Worm (Caenorhabditis elegans) whole organism, L4/young adult: ENCODE data around the gene pinn-1.

ENCODE experiments used
- W03F9.2 ChIP-seq: fragments of 150-350 bp; optimal IDR thresholded peaks from 2 replicates; lab custom pipeline; 2014; ENCODE audit warnings: missing biosample characterization, missing genetic modification characterization
- dao-5 ChIP-seq: sonication (generic microtip); optimal IDR thresholded peaks from 2 replicates; lab custom pipeline; 2016; ENCODE audit warnings: missing genotype, missing genetic modification characterization, moderate library complexity, missing compliant biosample characterization
- him-1 ChIP-seq: sonication (generic microtip); optimal IDR thresholded peaks from 2 replicates; lab custom pipeline; 2016; ENCODE audit warnings: missing genotype, missing genetic modification reagents, missing genetic modification characterization, missing compliant biosample characterization

pinn-1 gene

DNA sequence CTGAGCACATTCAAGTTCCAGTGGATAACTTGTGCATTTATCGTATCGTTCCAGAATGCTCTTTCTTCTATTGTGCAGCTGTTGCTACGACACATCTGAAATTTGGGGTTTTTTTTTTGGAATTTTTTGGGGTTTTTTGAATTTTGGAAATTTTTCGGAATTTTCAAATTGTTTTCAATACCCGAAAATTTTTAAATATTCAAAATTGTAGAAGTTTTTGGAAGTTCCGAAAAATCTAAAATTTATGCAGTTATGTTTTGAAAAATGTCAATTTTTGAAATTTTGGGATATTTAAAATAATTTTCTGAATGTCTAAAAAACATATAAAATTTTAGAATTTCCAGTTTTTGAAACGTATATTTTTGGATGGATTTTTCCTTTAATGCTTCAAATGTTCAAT lies 17.0 kb downstream of the pinn-1 start, which contains the start of gene Y110A2AL.10:
Gene Y110A2AL.10 (minus strand): TSS at position 101 of the 400 bp plus-strand sequence.
- TF ChIP-seq dao-5 (tag; lab: Kevin White, UChicago) (no peak), him-1 (tag; lab: Kevin White, UChicago) (no peak), W03F9.2 (tag; lab: Kevin White, UChicago) (no peak)

DNA sequence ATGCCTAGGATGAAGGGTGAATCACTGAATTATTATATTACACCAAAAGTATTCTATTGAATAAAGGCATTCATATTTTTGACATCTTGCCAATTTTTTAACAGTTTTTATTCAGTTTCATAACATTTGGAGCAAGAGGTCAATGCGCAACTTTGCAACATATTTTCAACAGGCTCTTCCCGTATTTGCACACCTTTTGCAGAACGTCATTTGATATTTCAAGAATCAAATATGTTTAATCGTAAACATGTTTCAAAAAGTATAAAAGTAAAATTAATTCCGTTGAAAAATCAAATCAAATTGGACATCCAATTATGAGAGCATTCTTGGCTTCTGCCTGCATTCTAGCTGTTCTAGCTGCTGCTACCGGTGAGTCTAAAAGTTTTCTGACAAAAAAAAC lies 21.1 kb downstream of the pinn-1 start, which contains the start of gene Y110A2AL.2:
Gene Y110A2AL.2 (plus strand): TSS at position 301 of the 400 bp plus-strand sequence.
- TF ChIP-seq him-1 (tag; lab: Kevin White, UChicago) (no peak), dao-5 (tag; lab: Kevin White, UChicago) (no peak), W03F9.2 (tag; lab: Kevin White, UChicago) (no peak)

DNA sequence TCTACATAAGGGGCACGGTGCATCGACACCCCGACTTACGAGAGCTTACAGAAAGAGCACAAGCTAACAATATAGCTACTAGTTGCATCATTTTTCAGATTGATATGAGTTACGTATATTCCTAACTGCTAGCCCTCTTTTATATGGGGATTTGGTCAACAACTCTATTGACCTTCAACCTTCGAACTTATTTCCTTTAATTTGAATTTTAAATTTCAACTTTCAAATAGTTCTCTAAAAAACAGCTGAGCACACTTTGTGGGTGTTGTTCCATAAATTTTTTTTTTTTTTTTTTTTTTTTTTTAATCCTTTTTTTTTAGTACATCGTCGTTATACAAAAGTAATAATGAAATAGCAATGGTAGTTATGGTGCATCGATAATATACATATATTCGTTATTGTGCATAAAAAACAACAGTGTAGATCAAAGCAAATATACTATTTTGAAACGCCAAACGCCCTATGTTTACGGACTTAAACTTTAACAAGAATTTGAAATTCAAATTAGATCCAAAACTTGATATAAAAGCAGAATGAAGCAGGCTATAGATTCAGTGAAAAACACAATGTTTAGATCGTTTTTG lies 22.2 kb downstream of the pinn-1 start, which contains the start of the genes Y110A2AL.9 and Y110A2AL.3:
Gene Y110A2AL.9 (minus strand): TSS at position 101 of the 584 bp plus-strand sequence.
Gene Y110A2AL.3 (plus strand): TSS at position 534 of the 584 bp plus-strand sequence.
- no peak for TF ChIP-seq W03F9.2 (tag; lab: Kevin White, UChicago)
- TF ChIP-seq him-1 (tag; lab: Kevin White, UChicago): no peak
- TF ChIP-seq dao-5 (tag; lab: Kevin White, UChicago): no peak

DNA sequence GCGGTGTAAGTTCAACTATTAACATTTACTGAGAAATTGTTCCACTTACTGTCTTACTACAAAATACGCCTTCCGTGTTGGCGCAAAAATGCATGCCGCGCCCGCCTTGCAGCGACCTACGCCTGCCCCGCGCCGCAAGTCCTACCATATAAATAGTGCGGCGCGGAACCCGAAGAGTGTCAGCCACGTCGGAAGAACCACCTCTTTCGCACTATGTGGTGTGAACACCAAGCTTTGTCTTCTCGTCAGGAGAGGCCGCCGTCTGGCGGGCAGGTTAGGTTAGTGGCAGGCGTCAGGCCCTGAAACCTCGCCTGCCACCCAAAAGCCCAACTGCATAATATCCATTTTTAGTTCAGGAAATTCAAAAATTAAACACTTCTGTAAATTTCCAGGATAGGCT lies 23.5 kb downstream of the pinn-1 start:
- no peak for TF ChIP-seq him-1 (tag; lab: Kevin White, UChicago)
- TF ChIP-seq dao-5 (tag; lab: Kevin White, UChicago): no peak
- TF ChIP-seq W03F9.2 (tag; lab: Kevin White, UChicago): no peak

DNA sequence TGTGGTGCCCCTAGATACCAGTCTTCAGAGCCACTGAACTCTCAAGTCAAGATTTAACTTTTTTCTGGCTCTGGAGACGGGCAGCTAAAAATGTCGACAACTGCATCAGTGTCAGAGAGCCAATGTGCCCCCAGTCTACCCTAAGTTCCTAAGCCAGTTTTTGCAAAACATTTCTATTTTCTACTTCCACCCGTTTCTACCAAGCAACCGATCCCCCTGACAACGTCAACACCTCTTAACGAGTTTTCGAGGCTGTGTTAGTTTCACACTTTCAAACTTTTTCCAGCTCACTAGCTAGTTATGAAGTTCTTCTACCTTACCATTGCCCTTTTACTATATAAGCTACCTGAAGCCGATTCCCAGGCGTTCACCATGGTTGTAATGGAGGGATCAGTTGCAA lies 24.6 kb downstream of the pinn-1 start, which contains the start of gene Y110A2AL.5:
Gene Y110A2AL.5 (plus strand): TSS at position 301 of the 400 bp plus-strand sequence.
- no peak for TF ChIP-seq him-1 (tag; lab: Kevin White, UChicago)
- no peak for TF ChIP-seq W03F9.2 (tag; lab: Kevin White, UChicago)
- TF ChIP-seq dao-5 (tag; lab: Kevin White, UChicago): no peak

DNA sequence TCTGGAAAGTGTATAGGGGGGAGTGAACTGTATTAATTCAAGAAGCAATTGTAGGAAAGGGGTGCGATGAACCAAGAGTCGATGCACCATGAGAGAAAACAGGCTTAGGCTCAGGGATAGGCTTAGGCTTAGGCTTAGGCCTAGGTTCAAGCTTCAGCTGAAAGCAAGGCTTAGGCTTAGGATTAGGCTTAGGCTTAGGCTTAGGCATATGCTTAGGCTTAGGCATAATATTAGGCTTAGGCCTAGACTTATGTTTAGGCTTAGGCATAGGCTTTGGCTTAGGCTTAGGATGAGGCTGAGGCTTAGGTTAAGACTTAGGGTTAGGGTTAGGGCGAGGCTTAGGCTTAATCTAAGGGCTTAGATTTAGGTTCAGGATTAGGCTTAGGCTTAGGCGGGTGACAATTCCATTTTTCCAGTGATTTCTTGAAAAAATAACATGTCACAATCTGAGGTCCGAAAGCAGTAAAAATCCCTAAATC lies 26.2 kb downstream of the pinn-1 start:
- TF ChIP-seq W03F9.2 (tag; lab: Kevin White, UChicago) (no peak), him-1 (tag; lab: Kevin White, UChicago) (no peak), dao-5 (tag; lab: Kevin White, UChicago) (no peak)

DNA sequence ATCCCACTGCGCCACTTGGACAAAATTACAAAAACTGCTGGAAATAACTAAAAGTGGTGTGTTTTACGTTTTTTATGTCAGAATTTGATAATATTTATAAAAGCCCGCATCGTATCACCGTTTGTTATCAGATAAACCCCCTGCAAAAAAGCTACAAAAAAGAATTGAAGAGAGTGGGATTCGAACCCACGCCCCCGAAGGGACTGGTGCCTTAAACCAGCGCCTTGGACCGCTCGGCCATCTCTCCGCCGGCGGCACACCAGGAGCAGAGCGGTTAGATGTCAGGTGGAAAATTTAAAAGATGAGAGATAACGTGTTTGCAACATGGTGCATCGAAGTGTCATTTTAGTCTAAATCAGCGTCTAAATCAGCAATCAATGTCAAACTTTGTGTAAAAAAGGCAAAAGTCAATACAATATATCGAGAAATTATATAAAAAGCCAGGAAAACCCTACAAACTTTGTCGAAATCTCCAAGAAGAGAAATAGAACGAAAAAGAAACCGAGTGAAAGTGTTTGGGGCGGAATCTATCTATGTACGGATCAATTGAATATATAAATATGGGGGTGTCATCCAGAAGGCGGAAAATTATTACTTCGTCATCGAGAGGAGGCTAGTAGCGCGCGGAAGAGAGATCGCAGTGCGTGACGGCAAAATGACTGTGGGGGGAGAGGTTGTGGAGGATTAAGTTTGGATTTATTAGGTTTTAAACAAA lies 27.3 kb downstream of the pinn-1 start:
- TF ChIP-seq him-1 (tag; lab: Kevin White, UChicago): no peak
- TF ChIP-seq dao-5 (tag; lab: Kevin White, UChicago): peak; percentile 6
- TF ChIP-seq W03F9.2 (tag; lab: Kevin White, UChicago): no peak

DNA sequence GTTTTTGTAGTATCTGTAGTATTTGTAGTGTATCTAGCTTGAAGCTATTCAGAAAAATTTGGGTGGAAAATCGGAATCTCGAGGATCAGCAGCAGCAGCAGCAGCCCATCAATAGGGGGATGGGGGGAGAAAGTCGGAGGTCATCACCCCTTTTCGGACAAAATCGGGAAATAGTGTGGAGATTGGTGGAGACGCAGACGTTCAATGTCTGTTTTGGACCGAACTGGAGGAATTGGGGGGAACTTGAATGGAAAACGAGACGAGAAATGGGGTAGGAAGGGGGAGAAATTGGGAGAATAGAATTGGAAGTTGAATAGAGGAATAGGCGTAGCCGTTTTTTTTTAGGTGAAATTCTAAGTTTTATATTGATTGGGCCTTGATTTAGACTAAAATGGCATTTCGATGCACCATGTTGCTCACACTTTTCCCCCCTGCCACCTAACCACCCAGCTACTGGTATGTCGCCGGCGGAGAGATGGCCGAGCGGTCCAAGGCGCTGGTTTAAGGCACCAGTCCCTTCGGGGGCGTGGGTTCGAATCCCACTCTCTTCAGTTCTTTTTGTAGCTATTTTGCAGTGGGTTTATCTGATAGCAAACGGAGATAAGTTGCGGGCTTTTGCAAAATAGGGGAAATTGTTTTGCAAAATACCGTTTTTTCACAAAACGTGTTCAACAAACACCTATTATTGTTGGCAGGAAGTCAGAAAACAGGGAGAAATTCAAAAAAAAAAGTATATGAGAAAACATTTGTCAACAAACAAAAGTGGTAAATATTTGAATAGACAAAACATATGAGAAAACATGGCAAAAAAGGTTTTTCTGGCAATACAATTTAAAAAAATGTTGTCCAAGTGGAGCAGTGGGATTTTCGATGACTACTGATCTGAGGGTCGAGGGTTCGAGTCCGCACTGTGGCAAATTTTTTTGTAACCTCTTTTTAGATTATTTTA lies 28.7 kb downstream of the pinn-1 start:
- TF ChIP-seq him-1 (tag; lab: Kevin White, UChicago) (no peak), dao-5 (tag; lab: Kevin White, UChicago) (peak; percentile 26)

DNA sequence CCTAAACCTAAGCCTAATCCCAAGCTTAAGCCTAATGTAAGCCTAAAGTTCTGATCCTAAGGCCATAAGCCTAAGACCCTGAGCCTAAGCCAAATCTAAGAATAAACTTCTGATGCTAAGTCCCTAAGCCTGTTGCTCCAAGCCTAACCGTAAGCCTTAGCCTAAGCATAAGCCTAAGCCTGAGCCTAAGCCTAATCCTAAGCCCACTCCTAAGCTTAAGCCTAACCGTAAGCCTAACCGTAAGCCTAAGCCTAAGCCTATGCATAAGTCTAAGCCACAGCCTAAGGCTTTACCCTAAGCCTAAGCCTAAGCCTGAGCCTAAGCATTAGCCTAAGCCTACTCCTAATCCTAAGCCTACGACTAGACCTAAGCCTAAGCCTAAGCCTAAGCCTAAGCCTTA lies 29.5 kb downstream of the pinn-1 start:
- TF ChIP-seq dao-5 (tag; lab: Kevin White, UChicago): no peak
- no peak for TF ChIP-seq him-1 (tag; lab: Kevin White, UChicago)
- no peak for TF ChIP-seq W03F9.2 (tag; lab: Kevin White, UChicago)

DNA sequence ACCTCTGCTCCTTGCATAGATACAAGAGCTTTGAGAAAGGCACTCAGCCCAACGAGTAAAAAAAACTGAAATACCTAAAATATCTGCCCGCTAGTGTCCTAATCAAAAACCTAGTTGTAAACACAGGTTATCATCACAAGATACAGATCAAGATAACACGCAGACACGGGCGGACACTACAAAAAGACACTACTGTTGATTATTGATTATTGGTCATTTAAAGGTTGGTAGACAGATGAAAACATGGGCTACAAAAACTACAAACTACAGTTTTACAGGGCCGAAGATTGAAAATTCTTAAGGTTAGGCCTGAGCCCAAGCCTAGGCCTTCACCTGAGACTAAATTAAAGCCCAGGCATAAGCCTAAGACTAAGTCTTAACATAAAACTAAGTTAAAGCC lies 30.0 kb downstream of the pinn-1 start:
- TF ChIP-seq him-1 (tag; lab: Kevin White, UChicago): no peak
- no peak for TF ChIP-seq dao-5 (tag; lab: Kevin White, UChicago)
- TF ChIP-seq W03F9.2 (tag; lab: Kevin White, UChicago): no peak

DNA sequence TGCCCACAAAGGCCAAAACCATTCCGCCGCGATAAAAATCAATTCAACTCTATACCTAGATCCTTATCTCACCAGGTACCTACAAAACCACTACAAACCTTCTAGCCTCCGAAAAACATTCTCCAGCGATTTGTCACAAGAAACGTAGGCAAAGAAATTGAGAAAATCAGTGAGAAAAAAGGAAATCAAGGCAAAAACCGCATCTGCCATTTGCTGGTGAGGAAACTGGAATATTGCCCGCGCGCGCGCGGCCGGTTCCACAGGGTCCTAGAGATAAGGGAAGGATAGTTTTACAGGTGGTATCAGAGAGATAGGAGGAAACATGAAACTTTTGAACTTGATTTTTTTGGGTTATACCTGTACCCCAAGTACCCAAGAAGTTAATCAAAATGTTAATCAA lies 31.2 kb downstream of the pinn-1 start:
- TF ChIP-seq him-1 (tag; lab: Kevin White, UChicago) (no peak), W03F9.2 (tag; lab: Kevin White, UChicago) (no peak), dao-5 (tag; lab: Kevin White, UChicago) (no peak)

DNA sequence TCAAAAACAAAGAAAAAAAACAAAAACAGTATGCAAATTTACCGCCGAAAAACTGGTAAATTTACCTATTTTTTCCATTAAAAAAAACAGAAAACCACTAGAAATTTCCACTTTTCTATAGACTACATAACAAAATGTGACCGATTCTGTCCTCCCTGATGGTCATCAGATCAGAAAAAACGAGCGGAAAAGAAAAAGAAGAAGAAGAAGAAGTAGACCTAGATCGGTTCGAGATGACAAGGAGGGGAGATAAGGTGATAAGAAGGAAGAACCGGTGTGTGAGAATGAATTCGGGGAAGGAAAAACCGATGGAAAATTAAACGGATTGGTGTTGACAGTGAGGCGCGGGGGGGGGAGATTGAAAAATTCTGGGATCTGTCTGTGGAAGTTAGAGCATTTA lies 32.7 kb downstream of the pinn-1 start:
- no peak for TF ChIP-seq dao-5 (tag; lab: Kevin White, UChicago)
